Fruit fly (Drosophila melanogaster) whole organism, embryonic: ENCODE results near the gene mEFG1.
A peak's percentile ranks its signal among the peaks of the same experiment; 100 is the strongest.

Experiments
- Abd-B ChIP-seq: fragments of 200-800 bp; sonication (Bioruptor generic); optimal IDR thresholded peaks from 2 replicates; lab custom pipeline; 2018; ENCODE audit warnings: missing biosample characterization, mild to moderate bottlenecking, missing genetic modification characterization, moderate library complexity
- Adf1 ChIP-seq: fragments of 200-800 bp; sonication (Bioruptor generic); IDR thresholded peaks from 2 replicates; pipeline ENCODE4 v1.3.6; 2022; ENCODE audit warnings: missing biosample characterization, missing genetic modification characterization
- Atf-2 ChIP-seq: fragments of 200-800 bp; sonication (Bioruptor generic); optimal IDR thresholded peaks from 2 replicates; lab custom pipeline; 2016; ENCODE audit warnings: missing biosample characterization, missing genetic modification characterization
- B-H2 ChIP-seq: fragments of 200-800 bp; sonication (Bioruptor generic); optimal IDR thresholded peaks from 2 replicates; lab custom pipeline; 2018; ENCODE audit warnings: missing biosample characterization, mild to moderate bottlenecking, missing genetic modification characterization
- CG10431 ChIP-seq: fragments of 200-800 bp; sonication (Bioruptor generic); optimal IDR thresholded peaks from 3 replicates; lab custom pipeline; 2018; ENCODE audit warnings: missing biosample characterization, mild to moderate bottlenecking, missing genetic modification characterization
- CG12104 ChIP-seq: fragments of 200-800 bp; sonication (Bioruptor generic); optimal IDR thresholded peaks from 3 replicates; lab custom pipeline; 2016; ENCODE audit warnings: missing biosample characterization, missing genetic modification characterization
- CG14965 ChIP-seq: fragments of 200-800 bp; sonication (Bioruptor generic); optimal IDR thresholded peaks from 2 replicates; lab custom pipeline; 2016; ENCODE audit warnings: missing biosample characterization, missing genetic modification characterization, borderline replicate concordance
- CG15269 ChIP-seq: fragments of 200-800 bp; sonication (Bioruptor generic); optimal IDR thresholded peaks from 2 replicates; lab custom pipeline; 2018; ENCODE audit warnings: missing biosample characterization, mild to moderate bottlenecking, missing genetic modification characterization, moderate library complexity
- CG15601 ChIP-seq: fragments of 200-800 bp; sonication (Bioruptor generic); optimal IDR thresholded peaks from 3 replicates; lab custom pipeline; 2019; ENCODE audit warnings: missing biosample characterization, mild to moderate bottlenecking, missing genetic modification characterization, moderate library complexity
- CG16815 ChIP-seq: fragments of 200-800 bp; sonication (Bioruptor generic); optimal IDR thresholded peaks from 3 replicates; lab custom pipeline; 2017; ENCODE audit warnings: missing biosample characterization, mild to moderate bottlenecking, missing genetic modification characterization
- CG18262 ChIP-seq: fragments of 200-800 bp; optimal IDR thresholded peaks from 3 replicates; lab custom pipeline; 2019; ENCODE audit warnings: missing biosample characterization, mild to moderate bottlenecking, missing genetic modification characterization, moderate library complexity
- CG2129 ChIP-seq: fragments of 200-800 bp; sonication (Bioruptor generic); IDR thresholded peaks from 2 replicates; pipeline ENCODE4 v1.3.6; 2022; ENCODE audit warnings: missing biosample characterization, missing genetic modification characterization; ENCODE audit not compliant: partially characterized antibody
- CG32767 ChIP-seq: fragments of 200-800 bp; sonication (Bioruptor generic); IDR thresholded peaks from 2 replicates; pipeline ENCODE4 v1.3.6; 2022; ENCODE audit warnings: missing biosample characterization, missing genetic modification characterization
- CG3995 ChIP-seq: fragments of 200-800 bp; sonication (Bioruptor generic); optimal IDR thresholded peaks from 3 replicates; lab custom pipeline; 2016; ENCODE audit warnings: missing biosample characterization, missing genetic modification characterization
- CG4282 ChIP-seq: fragments of 200-800 bp; sonication (Bioruptor generic); optimal IDR thresholded peaks from 2 replicates; lab custom pipeline; 2016; ENCODE audit warnings: missing biosample characterization, missing genetic modification characterization
- CG6254 ChIP-seq: fragments of 200-800 bp; sonication (Bioruptor generic); optimal IDR thresholded peaks from 3 replicates; lab custom pipeline; 2017; ENCODE audit warnings: mild to moderate bottlenecking, missing biosample characterization, missing genetic modification reagents, missing genetic modification characterization
- CG7839 ChIP-seq: fragments of 200-800 bp; sonication (Bioruptor generic); optimal IDR thresholded peaks from 3 replicates; lab custom pipeline; 2018; ENCODE audit warnings: missing biosample characterization, mild to moderate bottlenecking, missing genetic modification characterization, moderate library complexity
- CG8765 ChIP-seq: fragments of 200-800 bp; sonication (Bioruptor generic); IDR thresholded peaks from 2 replicates; pipeline ENCODE4 v1.3.6; 2022; ENCODE audit warnings: missing biosample characterization, missing genetic modification characterization
- CG9727 ChIP-seq: fragments of 200-800 bp; sonication (Bioruptor generic); optimal IDR thresholded peaks from 3 replicates; lab custom pipeline; 2017; ENCODE audit warnings: missing biosample characterization, mild to moderate bottlenecking, missing genetic modification characterization
- D ChIP-seq, 2 experiments: fragments of 200-800 bp in 1 of 2; fragments of >200 bp in 1 of 2; sonication (Bioruptor generic) in 1 of 2; optimal IDR thresholded peaks; 2 replicates in 1 of 2; 3 replicates in 1 of 2; lab custom pipeline; 2017; ENCODE audit warnings: mild to moderate bottlenecking in 1 of 2, missing biosample characterization in 1 of 2, missing genetic modification characterization in 1 of 2, missing genetic modification reagents in 1 of 2
- Dip3 ChIP-seq: fragments of 200-800 bp; sonication (Bioruptor generic); optimal IDR thresholded peaks from 3 replicates; lab custom pipeline; 2016; ENCODE audit warnings: missing biosample characterization, missing genetic modification characterization
- Dp ChIP-seq: fragments of 200-800 bp; sonication (Bioruptor generic); optimal IDR thresholded peaks from 2 replicates; lab custom pipeline; 2018; ENCODE audit warnings: missing biosample characterization, mild to moderate bottlenecking, missing genetic modification characterization, moderate library complexity
- Gsc ChIP-seq: fragments of 200-800 bp; sonication (Bioruptor generic); IDR thresholded peaks from 2 replicates; pipeline ENCODE4 v1.3.6; 2022; ENCODE audit warnings: missing biosample characterization, missing genetic modification characterization
- H2.0 ChIP-seq: fragments of 200-800 bp; sonication (Bioruptor generic); IDR thresholded peaks from 2 replicates; pipeline ENCODE4 v1.3.6; 2022; ENCODE audit warnings: missing biosample characterization, missing genetic modification characterization
- HmgZ ChIP-seq: fragments of 200-800 bp; sonication (Bioruptor generic); optimal IDR thresholded peaks from 2 replicates; lab custom pipeline; 2018; ENCODE audit warnings: missing biosample characterization, mild to moderate bottlenecking, missing genetic modification characterization
- Hmr ChIP-seq: fragments of 200-800 bp; sonication (Bioruptor generic); optimal IDR thresholded peaks from 3 replicates; lab custom pipeline; 2017; ENCODE audit warnings: mild to moderate bottlenecking, missing biosample characterization, missing genetic modification reagents, missing genetic modification characterization
- Hr3 ChIP-seq: fragments of 200-800 bp; sonication (Bioruptor generic); optimal IDR thresholded peaks from 3 replicates; lab custom pipeline; 2016; ENCODE audit warnings: missing biosample characterization, missing genetic modification characterization
- Meics ChIP-seq: fragments of 200-800 bp; sonication (Bioruptor generic); optimal IDR thresholded peaks from 2 replicates; lab custom pipeline; 2017; ENCODE audit warnings: missing biosample characterization, mild to moderate bottlenecking, missing genetic modification characterization
- Optix ChIP-seq: fragments of 200-800 bp; sonication (Bioruptor generic); IDR thresholded peaks from 3 replicates; pipeline ENCODE4 v1.3.6; 2022; ENCODE audit warnings: missing biosample characterization, missing genetic modification characterization
- Six4 ChIP-seq: fragments of 200-800 bp; sonication (Bioruptor generic); optimal IDR thresholded peaks from 2 replicates; lab custom pipeline; 2016; ENCODE audit warnings: missing biosample characterization, missing genetic modification characterization
- Vsx1 ChIP-seq: fragments of 200-800 bp; sonication (Bioruptor generic); optimal IDR thresholded peaks from 2 replicates; lab custom pipeline; 2017; ENCODE audit warnings: missing biosample characterization, mild to moderate bottlenecking, missing genetic modification characterization, missing genetic modification reagents
- aop ChIP-seq: fragments of 200-800 bp; sonication (Bioruptor generic); IDR thresholded peaks from 2 replicates; pipeline ENCODE4 v1.3.6; 2022; ENCODE audit warnings: missing biosample characterization, missing genetic modification characterization
- cwo ChIP-seq: fragments of 200-800 bp; sonication (Bioruptor generic); optimal IDR thresholded peaks from 3 replicates; lab custom pipeline; 2017; ENCODE audit warnings: missing biosample characterization, missing genetic modification characterization, mild to moderate bottlenecking, moderate library complexity, missing genetic modification reagents
- fd96Cb ChIP-seq: fragments of 200-800 bp; sonication (Bioruptor generic); optimal IDR thresholded peaks from 2 replicates; lab custom pipeline; 2018; ENCODE audit warnings: missing biosample characterization, mild to moderate bottlenecking, missing genetic modification characterization, moderate library complexity
- hb ChIP-seq: fragments of 200-800 bp; sonication (Bioruptor generic); IDR thresholded peaks from 3 replicates; pipeline ENCODE4 v1.3.6; 2022; ENCODE audit warnings: missing biosample characterization, missing genetic modification characterization; ENCODE audit not compliant: partially characterized antibody
- hbn ChIP-seq: fragments of 200-800 bp; sonication (Bioruptor generic); IDR thresholded peaks from 2 replicates; pipeline ENCODE4 v1.3.6; 2022; ENCODE audit warnings: missing biosample characterization, missing genetic modification characterization; ENCODE audit not compliant: partially characterized antibody
- nerfin-1 ChIP-seq: fragments of 200-800 bp; sonication (Bioruptor generic); optimal IDR thresholded peaks from 3 replicates; lab custom pipeline; 2019; ENCODE audit warnings: missing biosample characterization, mild to moderate bottlenecking, missing genetic modification characterization, moderate library complexity
- phol ChIP-seq: fragments of 200-800 bp; sonication (Bioruptor generic); optimal IDR thresholded peaks from 3 replicates; lab custom pipeline; 2018; ENCODE audit warnings: missing biosample characterization, mild to moderate bottlenecking, missing genetic modification characterization, moderate library complexity
- scrt ChIP-seq: fragments of 200-800 bp; sonication (Bioruptor generic); optimal IDR thresholded peaks from 2 replicates; lab custom pipeline; 2018; ENCODE audit warnings: missing biosample characterization, mild to moderate bottlenecking, missing genetic modification characterization, moderate library complexity
- shn ChIP-seq: fragments of 200-800 bp; sonication (Bioruptor generic); optimal IDR thresholded peaks from 3 replicates; lab custom pipeline; 2016; ENCODE audit warnings: missing biosample characterization, missing genetic modification characterization
- sima ChIP-seq: fragments of 200-800 bp; sonication (Bioruptor generic); optimal IDR thresholded peaks from 2 replicates; lab custom pipeline; 2016; ENCODE audit warnings: missing biosample characterization, missing genetic modification characterization
- tll ChIP-seq, 2 experiments: fragments of 200-800 bp in 1 of 2; fragments of >200 bp in 1 of 2; sonication (Bioruptor generic) in 1 of 2; optimal IDR thresholded peaks; 2 replicates each; lab custom pipeline; 2017 to 2019; ENCODE audit warnings: missing biosample characterization in 2 of 2, missing genetic modification characterization in 2 of 2, mild to moderate bottlenecking in 1 of 2, moderate library complexity in 1 of 2
- trem ChIP-seq: fragments of 200-800 bp; optimal IDR thresholded peaks from 3 replicates; lab custom pipeline; 2019; ENCODE audit warnings: missing biosample characterization, mild to moderate bottlenecking, missing genetic modification characterization, moderate library complexity
- trh ChIP-seq: fragments of 200-800 bp; sonication (Bioruptor generic); optimal IDR thresholded peaks from 2 replicates; lab custom pipeline; 2016; ENCODE audit warnings: missing biosample characterization, missing genetic modification characterization
- vvl ChIP-seq: fragments of 200-800 bp; sonication (Bioruptor generic); IDR thresholded peaks from 2 replicates; pipeline ENCODE4 v1.3.6; 2022; ENCODE audit warnings: missing biosample characterization, missing genetic modification characterization
- wdn ChIP-seq: fragments of 200-800 bp; sonication (Bioruptor generic); IDR thresholded peaks from 2 replicates; pipeline ENCODE4 v1.3.6; 2022; ENCODE audit warnings: missing biosample characterization, missing genetic modification characterization
- z ChIP-seq: fragments of 200-800 bp; sonication (Bioruptor generic); IDR thresholded peaks from 3 replicates; pipeline ENCODE4 v1.3.6; 2022; ENCODE audit warnings: missing biosample characterization, missing genetic modification characterization
- zf30C ChIP-seq: fragments of 200-800 bp; sonication (Bioruptor generic); optimal IDR thresholded peaks from 3 replicates; lab custom pipeline; 2018; ENCODE audit warnings: missing biosample characterization, mild to moderate bottlenecking, missing genetic modification characterization
- zfh2 ChIP-seq: fragments of 200-800 bp; sonication (Bioruptor generic); optimal IDR thresholded peaks from 2 replicates; lab custom pipeline; 2016; ENCODE audit warnings: missing biosample characterization, missing genetic modification characterization

Gene mEFG1

DNA sequence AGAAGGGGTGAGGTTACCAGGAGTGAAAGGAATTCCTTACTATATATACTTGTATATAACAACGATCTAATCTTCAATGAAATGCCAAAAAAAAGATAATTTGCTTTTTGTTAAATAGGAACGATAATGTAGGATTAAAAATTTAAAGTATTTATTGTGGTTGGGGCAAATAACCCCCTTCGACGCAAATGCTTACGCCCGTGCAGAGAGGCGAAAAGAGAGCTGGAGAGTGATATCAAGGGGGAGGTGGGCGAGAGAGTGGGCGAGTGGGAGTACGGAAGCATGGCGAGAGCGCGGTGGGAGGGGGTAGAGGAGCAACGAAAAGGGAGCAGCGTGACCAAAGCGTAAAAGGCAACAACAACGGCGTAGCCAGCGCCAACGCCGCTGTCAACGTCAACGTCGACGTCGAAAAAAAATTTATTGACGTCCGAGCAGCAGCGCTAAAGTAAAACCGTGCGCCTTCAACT is 34.3 kb downstream of the mEFG1 start (continued):
- no peak for TF ChIP-seq CG2129 (GFP tag; lab: Robert Waterston, UW)
- peak; percentile 97 for TF ChIP-seq Dip3 (GFP tag; lab: Kevin White, UChicago)
- peak; percentile 98 for TF ChIP-seq B-H2 (GFP tag; lab: Kevin White, UChicago)
- peak; percentile 96 for TF ChIP-seq Gsc (GFP tag; lab: Robert Waterston, UW)
- peak; percentile 93 for TF ChIP-seq trh (GFP tag; lab: Kevin White, UChicago)
- peak; percentile 89 for TF ChIP-seq trem (tag; lab: Kevin White, UChicago)
- TF ChIP-seq CG7839 (tag; lab: Kevin White, UChicago) = peak; percentile 99
- peak; percentile 99 for TF ChIP-seq vvl (GFP tag; lab: Robert Waterston, UW)
- peak; percentile 99 for TF ChIP-seq Hmr (GFP tag; lab: Kevin White, UChicago)
- peak; percentile 98 for TF ChIP-seq CG18262 (tag; lab: Kevin White, UChicago)
- no peak for TF ChIP-seq zf30C (GFP tag; lab: Kevin White, UChicago)
- TF ChIP-seq Atf-2 (GFP tag; lab: Kevin White, UChicago) = peak; percentile 91
- 0 out of 2 replicates have a peak, but pooled peaks have one; percentile 76 for TF ChIP-seq aop
- TF ChIP-seq Meics (GFP tag; lab: Kevin White, UChicago) = peak; percentile 97
- peak; percentile 95 for TF ChIP-seq CG8765
- TF ChIP-seq CG15269 (tag; lab: Kevin White, UChicago) = peak; percentile 99
- peak; percentile 97 for TF ChIP-seq CG9727 (GFP tag; lab: Kevin White, UChicago)
- no peak for TF ChIP-seq tll (GFP tag; optimal IDR thresholded peaks at IDR 0.05; lab: Kevin White, UChicago)
- peak; percentile 97 for TF ChIP-seq CG12104 (GFP tag; lab: Kevin White, UChicago)
- TF ChIP-seq CG6254 (GFP tag; lab: Kevin White, UChicago) = peak; percentile 95
- peak; percentile 93 for TF ChIP-seq Vsx1 (GFP tag; lab: Kevin White, UChicago)
- peak; percentile 99 for TF ChIP-seq scrt
- peak; percentile 97 for TF ChIP-seq cwo (GFP tag; lab: Kevin White, UChicago)
- TF ChIP-seq CG10431 = peak; percentile 91
- TF ChIP-seq CG3995 (GFP tag; lab: Kevin White, UChicago) = peak; percentile 69
- TF ChIP-seq HmgZ (tag; lab: Kevin White, UChicago) = peak; percentile 98
- peak; percentile 72 for TF ChIP-seq sima (GFP tag; lab: Kevin White, UChicago)
- TF ChIP-seq Optix (GFP tag; lab: Robert Waterston, UW) = peak; percentile 97
- peak; percentile 98 for TF ChIP-seq fd96Cb (tag; lab: Kevin White, UChicago)
- peak; percentile 70; the same call in 2 of the 3 replicates for TF ChIP-seq z (GFP tag; lab: Robert Waterston, UW)
- peak; percentile 97 for TF ChIP-seq Six4 (GFP tag; lab: Kevin White, UChicago)
- TF ChIP-seq shn (GFP tag; lab: Kevin White, UChicago) = peak; percentile 96
- peak; percentile 30 for TF ChIP-seq Dp (GFP tag; lab: Kevin White, UChicago)
- peak; percentile 97 for TF ChIP-seq CG15601 (tag; lab: Kevin White, UChicago)
- peak; percentile 97 for TF ChIP-seq H2.0 (GFP tag; lab: Robert Waterston, UW)
- no peak for TF ChIP-seq D (optimal IDR thresholded peaks at IDR 0.05; lab: Kevin White, UChicago)
- TF ChIP-seq D (GFP tag; optimal IDR thresholded peaks at IDR 0.05; lab: Kevin White, UChicago) = peak; percentile 98
- peak; percentile 97 for TF ChIP-seq wdn (GFP tag; lab: Robert Waterston, UW)
- TF ChIP-seq phol (tag; lab: Kevin White, UChicago) = peak; percentile 97
- TF ChIP-seq CG16815 = peak; percentile 98
- TF ChIP-seq zfh2 (GFP tag; lab: Kevin White, UChicago) = peak; percentile 96
- peak; percentile 97 for TF ChIP-seq nerfin-1 (tag; lab: Kevin White, UChicago)
- no peak; the same call in 1 of the 2 replicates for TF ChIP-seq hbn
- TF ChIP-seq CG4282 (GFP tag; lab: Kevin White, UChicago) = peak; percentile 88
- peak; percentile 98 for TF ChIP-seq Abd-B (GFP tag; lab: Kevin White, UChicago)
- TF ChIP-seq Hr3 (GFP tag; lab: Kevin White, UChicago) = peak; percentile 98
- TF ChIP-seq CG32767 (GFP tag; lab: Robert Waterston, UW) = peak; percentile 97
- peak; percentile 40 for TF ChIP-seq CG14965
- peak; percentile 100 for TF ChIP-seq Adf1 (GFP tag; lab: Robert Waterston, UW)
- no peak for TF ChIP-seq hb (GFP tag; lab: Robert Waterston, UW)
